Worm (Caenorhabditis elegans) whole organism, L4 larva: ENCODE results near the gene pnc-2.

Experiments
- R02D3.7 ChIP-seq: fragments of 150-350 bp; sonication (generic microtip); optimal IDR thresholded peaks from 3 replicates; lab custom pipeline; 2014; ENCODE audit warnings: missing biosample characterization, missing genetic modification characterization
- Y5F2A.4 ChIP-seq: fragments of 200-800 bp; sonication (Bioruptor generic); optimal IDR thresholded peaks from 2 replicates; lab custom pipeline; 2018; ENCODE audit warnings: mild to moderate bottlenecking, missing genetic modification characterization, missing compliant biosample characterization
- aha-1 ChIP-seq: fragments of 150-350 bp; peaks from one replicate; lab custom pipeline; 2014; ENCODE audit warnings: missing biosample characterization, missing genetic modification characterization
- ama-1 ChIP-seq: fragments of 150-350 bp; optimal IDR thresholded peaks from 2 replicates; lab custom pipeline; 2014; ENCODE audit warnings: inconsistent platforms, mixed read lengths
- arid-1 ChIP-seq: fragments of 200-800 bp; sonication (Bioruptor generic); conservative IDR thresholded peaks from 2 replicates; pipeline ENCODE4 v1.3.6; 2022; ENCODE audit warnings: missing genetic modification reagents, missing genetic modification characterization, missing compliant biosample characterization
- attf-4 ChIP-seq: sonication (generic microtip); optimal IDR thresholded peaks from 3 replicates; lab custom pipeline; 2017; ENCODE audit warnings: missing biosample characterization, missing genetic modification characterization
- ceh-20 ChIP-seq: fragments of 200-800 bp; sonication (Bioruptor generic); IDR thresholded peaks from 2 replicates; pipeline ENCODE4 v1.3.6; 2022; ENCODE audit warnings: missing genetic modification reagents, missing genetic modification characterization, missing compliant biosample characterization
- ceh-32 ChIP-seq: sonication (generic microtip); optimal IDR thresholded peaks from 2 replicates; lab custom pipeline; 2016; ENCODE audit warnings: mild to moderate bottlenecking, missing genetic modification characterization, missing compliant biosample characterization; ENCODE audit not compliant: poor library complexity
- ceh-82 ChIP-seq: sonication (generic microtip); optimal IDR thresholded peaks from 2 replicates; lab custom pipeline; 2017; ENCODE audit warnings: missing biosample characterization, missing genetic modification characterization
- daf-12 ChIP-seq: fragments of 150-350 bp; optimal IDR thresholded peaks from 2 replicates; lab custom pipeline; 2014; ENCODE audit warnings: missing biosample characterization, missing genetic modification reagents, missing genetic modification characterization
- daf-16 ChIP-seq, 3 experiments: sonication (generic microtip); optimal IDR thresholded peaks; 2 replicates each; lab custom pipeline; 2016 to 2017; ENCODE audit warnings: missing genetic modification characterization in 3 of 3, missing genetic modification reagents in 3 of 3, mild to moderate bottlenecking in 2 of 3, missing compliant biosample characterization in 2 of 3, missing biosample characterization in 1 of 3, moderate library complexity in 1 of 3
- daf-8 ChIP-seq: fragments of 200-800 bp; sonication (Bioruptor generic); IDR thresholded peaks from 2 replicates; pipeline ENCODE4 v1.3.6; 2022; ENCODE audit warnings: missing genetic modification characterization, missing compliant biosample characterization
- dmd-6 ChIP-seq: fragments of 200-800 bp; sonication (Bioruptor generic); IDR thresholded peaks from 2 replicates; pipeline ENCODE4 v1.3.6; 2022; ENCODE audit warnings: missing genetic modification reagents, missing genetic modification characterization, missing compliant biosample characterization
- dmd-9 ChIP-seq: fragments of 200-800 bp; sonication (Bioruptor generic); IDR thresholded peaks from 2 replicates; pipeline ENCODE4 v1.3.6; 2022; ENCODE audit warnings: missing genetic modification reagents, missing genetic modification characterization, missing compliant biosample characterization
- duxl-1 ChIP-seq: sonication (generic microtip); optimal IDR thresholded peaks from 2 replicates; lab custom pipeline; 2016; ENCODE audit warnings: mild to moderate bottlenecking, missing genetic modification characterization, moderate library complexity, missing compliant biosample characterization; ENCODE audit not compliant: poor library complexity
- dve-1 ChIP-seq: sonication (generic microtip); optimal IDR thresholded peaks from 2 replicates; lab custom pipeline; 2017; ENCODE audit warnings: antibody characterized with exemption, mild to moderate bottlenecking, missing genetic modification characterization, missing compliant biosample characterization; ENCODE audit not compliant: insufficient read depth
- fkh-10 ChIP-seq: fragments of 150-350 bp; optimal IDR thresholded peaks from 2 replicates; lab custom pipeline; 2014; ENCODE audit warnings: missing biosample characterization, missing genetic modification reagents, missing genetic modification characterization
- hif-1 ChIP-seq, 2 experiments: sonication (generic microtip); optimal IDR thresholded peaks; 2 replicates each; lab custom pipeline; 2016 to 2017; ENCODE audit warnings: missing compliant biosample characterization in 2 of 2, missing genetic modification characterization in 2 of 2, missing genetic modification reagents in 2 of 2, missing genotype in 2 of 2, mild to moderate bottlenecking in 1 of 2
- hlh-11 ChIP-seq: fragments of 200-800 bp; sonication (Bioruptor generic); optimal IDR thresholded peaks from 2 replicates; lab custom pipeline; 2018; ENCODE audit warnings: mild to moderate bottlenecking, missing genetic modification characterization, missing compliant biosample characterization
- jun-1 ChIP-seq: fragments of 150-350 bp; optimal IDR thresholded peaks from 2 replicates; lab custom pipeline; 2014; ENCODE audit warnings: missing biosample characterization, missing genetic modification reagents, missing genetic modification characterization
- lin-38 ChIP-seq: fragments of 200-800 bp; sonication (Bioruptor generic); IDR thresholded peaks from 2 replicates; pipeline ENCODE4 v1.3.6; 2022; ENCODE audit warnings: missing genetic modification reagents, missing genetic modification characterization, missing compliant biosample characterization
- lin-39 ChIP-seq: fragments of 150-350 bp; optimal IDR thresholded peaks from 2 replicates; lab custom pipeline; 2014; ENCODE audit warnings: missing biosample characterization, missing genetic modification reagents, missing genetic modification characterization
- lir-3 ChIP-seq: sonication (generic microtip); optimal IDR thresholded peaks from 2 replicates; lab custom pipeline; 2016; ENCODE audit warnings: mild to moderate bottlenecking, missing genetic modification characterization, missing compliant biosample characterization
- madf-9 ChIP-seq: fragments of 200-800 bp; sonication (Bioruptor generic); conservative IDR thresholded peaks from 2 replicates; pipeline ENCODE4 v1.3.6; 2022; ENCODE audit warnings: missing genetic modification reagents, missing genetic modification characterization, missing compliant biosample characterization
- mep-1 ChIP-seq: fragments of 150-350 bp; sonication (generic microtip); optimal IDR thresholded peaks from 3 replicates; lab custom pipeline; 2014; ENCODE audit warnings: missing biosample characterization, missing genetic modification characterization
- nhr-102 ChIP-seq: sonication (generic microtip); optimal IDR thresholded peaks from 2 replicates; lab custom pipeline; 2016; ENCODE audit warnings: mild to moderate bottlenecking, missing genetic modification characterization, moderate library complexity, missing compliant biosample characterization
- nhr-28 ChIP-seq: fragments of 150-350 bp; optimal IDR thresholded peaks from 2 replicates; lab custom pipeline; 2014; ENCODE audit warnings: missing biosample characterization, missing genetic modification characterization
- nhr-41 ChIP-seq: fragments of 200-800 bp; sonication (Bioruptor generic); IDR thresholded peaks from 2 replicates; pipeline ENCODE4 v1.3.6; 2022; ENCODE audit warnings: missing genetic modification reagents, missing genetic modification characterization, missing compliant biosample characterization
- nhr-48 ChIP-seq: sonication (generic microtip); optimal IDR thresholded peaks from 2 replicates; lab custom pipeline; 2016; ENCODE audit warnings: mild to moderate bottlenecking, missing genetic modification characterization, missing compliant biosample characterization
- nhr-6 ChIP-seq: fragments of 150-350 bp; optimal IDR thresholded peaks from 2 replicates; lab custom pipeline; 2014; ENCODE audit warnings: missing biosample characterization, missing genetic modification characterization
- nhr-77 ChIP-seq: fragments of 150-350 bp; optimal IDR thresholded peaks from 2 replicates; lab custom pipeline; 2014; ENCODE audit warnings: missing biosample characterization, missing genetic modification characterization
- pqm-1 ChIP-seq: sonication (generic microtip); optimal IDR thresholded peaks from 2 replicates; lab custom pipeline; 2017; ENCODE audit warnings: missing biosample characterization, missing genetic modification characterization
- skn-1 ChIP-seq: fragments of 150-350 bp; optimal IDR thresholded peaks from 2 replicates; lab custom pipeline; 2014; ENCODE audit warnings: missing biosample characterization, missing genetic modification characterization
- snpc-1.2 ChIP-seq: fragments of 200-800 bp; sonication (Bioruptor generic); IDR thresholded peaks from 2 replicates; pipeline ENCODE4 v1.3.6; 2022; ENCODE audit warnings: missing genetic modification reagents, missing genetic modification characterization, missing compliant biosample characterization
- tag-97 ChIP-seq: fragments of 200-800 bp; sonication (Bioruptor generic); IDR thresholded peaks from 2 replicates; pipeline ENCODE4 v1.3.6; 2022; ENCODE audit warnings: missing genetic modification characterization, missing compliant biosample characterization
- unc-130 ChIP-seq: sonication (generic microtip); optimal IDR thresholded peaks from 2 replicates; lab custom pipeline; 2016; ENCODE audit warnings: missing genetic modification reagents, missing genetic modification characterization, missing compliant biosample characterization
- unc-39 ChIP-seq: sonication (generic microtip); optimal IDR thresholded peaks from 2 replicates; lab custom pipeline; 2017; ENCODE audit warnings: missing biosample characterization, missing genetic modification characterization
- zfp-2 ChIP-seq: sonication (generic microtip); optimal IDR thresholded peaks from 2 replicates; lab custom pipeline; 2016; ENCODE audit warnings: mild to moderate bottlenecking, missing genetic modification characterization, missing compliant biosample characterization
- ztf-11 ChIP-seq: fragments of 150-350 bp; optimal IDR thresholded peaks from 2 replicates; lab custom pipeline; 2014; ENCODE audit warnings: missing biosample characterization, missing genetic modification characterization
- ztf-7 ChIP-seq: fragments of 150-350 bp; optimal IDR thresholded peaks from 2 replicates; lab custom pipeline; 2014; ENCODE audit warnings: missing biosample characterization, missing genetic modification characterization

The pnc-2 gene

DNA sequence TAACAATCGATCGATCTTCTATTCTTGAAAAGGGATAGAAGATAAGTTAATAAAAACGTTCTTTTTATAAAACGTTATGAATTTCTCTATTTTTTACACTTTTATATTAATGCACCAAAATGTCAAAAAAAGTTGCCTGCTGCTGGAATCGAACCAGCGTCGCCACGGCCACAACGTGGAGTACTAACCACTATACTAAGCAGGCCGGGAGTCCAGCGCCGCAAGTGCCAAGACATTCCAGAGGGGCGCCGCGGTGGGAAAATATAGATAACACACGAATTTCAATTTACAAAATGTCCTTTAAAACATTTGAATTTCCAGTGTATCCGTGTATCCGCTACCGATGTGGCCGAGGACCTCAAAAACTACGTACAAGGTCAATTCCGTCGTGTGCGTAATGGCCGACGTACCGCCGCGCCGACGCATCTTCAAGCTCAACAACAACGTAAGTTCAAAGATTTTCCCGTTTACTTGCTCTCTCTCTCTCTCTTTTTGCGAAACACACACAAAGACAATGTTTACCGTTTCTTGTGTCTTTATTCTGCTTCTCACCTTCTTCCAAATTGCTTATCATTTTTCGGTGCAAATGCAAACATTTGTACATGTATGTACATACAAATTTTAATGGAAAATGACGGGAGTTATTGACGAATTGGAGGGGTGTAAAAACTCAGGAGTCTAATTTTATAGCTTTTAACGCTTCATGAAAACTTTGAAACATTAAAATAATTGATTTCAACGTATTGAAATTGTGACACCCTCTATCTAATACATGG lies 20.4 kb downstream of the pnc-2 start (continued):
- no peak for TF ChIP-seq tag-97 (GFP tag; lab: Robert Waterston, UW)
- no peak for TF ChIP-seq nhr-6 (tag; lab: Kevin White, UChicago)
- no peak for TF ChIP-seq dmd-9
- no peak for TF ChIP-seq attf-4 (tag; lab: Kevin White, UChicago)
- TF ChIP-seq snpc-1.2 (GFP tag; lab: Robert Waterston, UW), result peak; percentile 99
- no peak for TF ChIP-seq jun-1 (tag; lab: Kevin White, UChicago)
- TF ChIP-seq ceh-82, result no peak
- TF ChIP-seq lin-39, result no peak
- no peak for TF ChIP-seq Y5F2A.4 (GFP tag; lab: Kevin White, UChicago)
- no peak for TF ChIP-seq ama-1
- no peak for TF ChIP-seq ceh-32 (tag; lab: Kevin White, UChicago)
- no peak for TF ChIP-seq ceh-20 (GFP tag; lab: Robert Waterston, UW)
- no peak for TF ChIP-seq madf-9 (GFP tag; lab: Robert Waterston, UW)
- TF ChIP-seq lin-38 (GFP tag; lab: Robert Waterston, UW), result peak; percentile 52
- peak; percentile 94 for TF ChIP-seq aha-1
- TF ChIP-seq hlh-11 (tag; lab: Kevin White, UChicago), result peak; percentile 27
- no peak for TF ChIP-seq duxl-1 (tag; lab: Kevin White, UChicago)
- TF ChIP-seq lir-3 (tag; lab: Kevin White, UChicago), result no peak
- no peak for TF ChIP-seq skn-1
- no peak for TF ChIP-seq daf-8
- no peak for TF ChIP-seq nhr-48 (tag; lab: Kevin White, UChicago)
- no peak for TF ChIP-seq zfp-2
- TF ChIP-seq nhr-41 (GFP tag; lab: Robert Waterston, UW), result no peak

ce11 chrIV:14885584-14885983 lies 23.9 kb downstream of the pnc-2 start:
- peak; percentile 30 for TF ChIP-seq nhr-28 (tag; lab: Kevin White, UChicago)
- peak; percentile 30 for TF ChIP-seq pqm-1 (tag; lab: Kevin White, UChicago)
- 0 out of 2 replicates have a peak, but pooled peaks have one; percentile 8 for TF ChIP-seq dmd-6 (GFP tag; lab: Robert Waterston, UW)
- TF ChIP-seq arid-1, result no peak
- TF ChIP-seq dve-1 (tag; lab: Kevin White, UChicago), result peak; percentile 16
- TF ChIP-seq daf-16 (GFP tag; optimal IDR thresholded peaks at IDR 0.05; lab: Kevin White, UChicago), result no peak
- peak; percentile 56 for TF ChIP-seq daf-16 (tag; optimal IDR thresholded peaks at IDR 0.05; lab: Kevin White, UChicago)
- no peak for TF ChIP-seq unc-130 (GFP tag; lab: Kevin White, UChicago)
- TF ChIP-seq lin-38 (GFP tag; lab: Robert Waterston, UW), result no peak
- no peak for TF ChIP-seq unc-39 (tag; lab: Kevin White, UChicago)
- peak; percentile 28 for TF ChIP-seq hlh-11 (tag; lab: Kevin White, UChicago)

DNA sequence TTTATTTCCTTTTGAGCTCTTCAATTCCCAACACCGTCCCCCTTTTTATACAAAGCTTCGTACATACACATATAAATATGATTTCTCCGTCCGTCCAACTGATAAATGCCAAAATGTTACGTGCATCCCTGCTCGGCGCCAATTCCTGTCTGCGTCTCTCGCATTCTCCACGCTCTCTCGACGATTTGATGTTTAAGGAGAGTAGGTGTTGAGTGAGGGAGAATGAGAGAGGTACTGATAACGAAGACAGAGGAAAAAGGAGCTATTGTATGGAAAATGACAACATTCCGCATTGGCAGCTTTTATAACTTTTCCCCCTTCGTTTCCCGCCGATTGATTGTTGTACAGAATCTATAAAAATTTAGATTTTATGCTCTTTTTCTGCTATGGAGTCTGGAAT lies 25.7 kb downstream of the pnc-2 start:
- TF ChIP-seq daf-16 (GFP tag; optimal IDR thresholded peaks at IDR 0.05; lab: Kevin White, UChicago) (no peak), daf-16 (tag; optimal IDR thresholded peaks at IDR 0.05; lab: Kevin White, UChicago) (peak; percentile 91), ztf-7 (tag; lab: Kevin White, UChicago) (peak; percentile 41), pqm-1 (tag; lab: Kevin White, UChicago) (peak; percentile 98), aha-1 (peak; percentile 9), nhr-77 (tag; lab: Kevin White, UChicago) (peak; percentile 3), fkh-10 (GFP tag; lab: Kevin White, UChicago) (no peak), dmd-6 (GFP tag; lab: Robert Waterston, UW) (peak; percentile 87; the same call in 1 of the 2 replicates), nhr-48 (tag; lab: Kevin White, UChicago) (peak; percentile 67), hif-1 (tag; optimal IDR thresholded peaks at IDR 0.05; lab: Kevin White, UChicago) (peak in 1 of 2 experiments; percentile 81), nhr-102 (tag; lab: Kevin White, UChicago) (peak; percentile 25), daf-12 (no peak), ztf-11 (tag; lab: Kevin White, UChicago) (no peak), dve-1 (tag; lab: Kevin White, UChicago) (peak; percentile 90), nhr-28 (tag; lab: Kevin White, UChicago) (peak; percentile 79), hlh-11 (tag; lab: Kevin White, UChicago) (peak; percentile 87), R02D3.7 (no peak), nhr-6 (tag; lab: Kevin White, UChicago) (peak; percentile 66), mep-1 (tag; lab: Kevin White, UChicago) (peak; percentile 8)
